Worm (Caenorhabditis elegans) whole organism, L2 larva: Measurements from ENCODE around the gene nhr-153.

Experiments
- ceh-82 ChIP-seq: fragments of 150-350 bp; optimal IDR thresholded peaks from 2 replicates; lab custom pipeline; 2014; ENCODE audit warnings: missing biosample characterization, missing genetic modification characterization
- elt-3 ChIP-seq: sonication (generic microtip); optimal IDR thresholded peaks from 2 replicates; lab custom pipeline; 2017; ENCODE audit warnings: missing biosample characterization, missing genetic modification characterization
- lin-39 ChIP-seq: fragments of 150-350 bp; optimal IDR thresholded peaks from 2 replicates; lab custom pipeline; 2014; ENCODE audit warnings: missing biosample characterization, missing genetic modification reagents, missing genetic modification characterization
- nhr-23 ChIP-seq: fragments of 150-350 bp; optimal IDR thresholded peaks from 2 replicates; lab custom pipeline; 2014; ENCODE audit warnings: missing biosample characterization, missing genetic modification reagents, missing genetic modification characterization
- nhr-77 ChIP-seq: fragments of 150-350 bp; optimal IDR thresholded peaks from 2 replicates; lab custom pipeline; 2014; ENCODE audit warnings: missing biosample characterization, missing genetic modification characterization
- unc-39 ChIP-seq: fragments of 150-350 bp; optimal IDR thresholded peaks from 2 replicates; lab custom pipeline; 2014; ENCODE audit warnings: missing biosample characterization, missing genetic modification characterization

DNA sequence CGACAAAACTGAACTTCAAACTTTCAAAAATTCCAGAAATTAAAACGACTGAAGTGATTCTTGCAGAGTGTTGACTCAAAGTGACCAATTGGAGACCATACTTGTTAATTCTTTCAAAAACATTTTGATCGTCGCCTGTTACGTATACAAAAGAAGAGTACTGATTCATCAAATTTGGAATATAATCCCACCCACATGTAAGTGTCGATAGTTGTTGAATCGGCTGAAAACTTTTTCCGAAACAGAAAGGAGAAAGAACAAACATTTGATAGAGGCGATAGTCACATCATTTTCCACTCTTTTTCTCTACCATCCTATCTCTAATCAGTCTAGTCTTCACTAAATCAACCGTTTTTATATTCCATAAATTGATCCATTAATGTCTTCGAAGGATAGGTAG is at the start of gene nhr-153:
- TF ChIP-seq nhr-77 (tag; lab: Kevin White, UChicago), result no peak
- TF ChIP-seq elt-3, result no peak
- TF ChIP-seq nhr-23 (tag; lab: Kevin White, UChicago), result no peak
- TF ChIP-seq unc-39, result no peak
- TF ChIP-seq lin-39 (tag; lab: Kevin White, UChicago), result no peak
- TF ChIP-seq ceh-82 (tag; lab: Kevin White, UChicago), result no peak
